Worm (Caenorhabditis elegans) whole organism, mixed stage, embryonic: ENCODE results near the gene mec-12.

Experiments used
- blmp-1 ChIP-seq: fragments of 150-350 bp; optimal IDR thresholded peaks from 2 replicates; lab custom pipeline; 2014; ENCODE audit warnings: missing biosample characterization, missing genetic modification characterization
- cnd-1 ChIP-seq: fragments of 200-800 bp; sonication (Bioruptor generic); optimal IDR thresholded peaks from 2 replicates; lab custom pipeline; 2018; ENCODE audit warnings: mild to moderate bottlenecking, missing genetic modification characterization, missing compliant biosample characterization
- flh-1 ChIP-seq: fragments of 200-800 bp; sonication (Bioruptor generic); optimal IDR thresholded peaks from 2 replicates; lab custom pipeline; 2018; ENCODE audit warnings: mild to moderate bottlenecking, missing genetic modification characterization, moderate library complexity, missing compliant biosample characterization
- ham-2 ChIP-seq: fragments of 200-800 bp; sonication (Bioruptor generic); optimal IDR thresholded peaks from 2 replicates; lab custom pipeline; 2018; ENCODE audit warnings: mild to moderate bottlenecking, missing genetic modification characterization, missing compliant biosample characterization
- mab-5 ChIP-seq: fragments of 150-350 bp; optimal IDR thresholded peaks from 2 replicates; lab custom pipeline; 2014; ENCODE audit warnings: missing biosample characterization, missing genetic modification characterization
- nhr-28 ChIP-seq: fragments of 150-350 bp; optimal IDR thresholded peaks from 2 replicates; lab custom pipeline; 2014; ENCODE audit warnings: missing biosample characterization, missing genetic modification characterization
- nhr-76 ChIP-seq: sonication (generic microtip); optimal IDR thresholded peaks from 2 replicates; lab custom pipeline; 2017; ENCODE audit warnings: missing biosample characterization, missing genetic modification characterization
- pha-4 ChIP-seq: fragments of 150-350 bp; optimal IDR thresholded peaks from 2 replicates; lab custom pipeline; 2018; ENCODE audit warnings: missing biosample characterization, missing genetic modification reagents, missing genetic modification characterization
- unc-39 ChIP-seq: fragments of 150-350 bp; optimal IDR thresholded peaks from 2 replicates; lab custom pipeline; 2014; ENCODE audit warnings: missing biosample characterization, missing genetic modification characterization
- unc-62 ChIP-seq: fragments of 150-350 bp; optimal IDR thresholded peaks from 2 replicates; lab custom pipeline; 2014; ENCODE audit warnings: missing biosample characterization, missing genetic modification reagents, missing genetic modification characterization

DNA sequence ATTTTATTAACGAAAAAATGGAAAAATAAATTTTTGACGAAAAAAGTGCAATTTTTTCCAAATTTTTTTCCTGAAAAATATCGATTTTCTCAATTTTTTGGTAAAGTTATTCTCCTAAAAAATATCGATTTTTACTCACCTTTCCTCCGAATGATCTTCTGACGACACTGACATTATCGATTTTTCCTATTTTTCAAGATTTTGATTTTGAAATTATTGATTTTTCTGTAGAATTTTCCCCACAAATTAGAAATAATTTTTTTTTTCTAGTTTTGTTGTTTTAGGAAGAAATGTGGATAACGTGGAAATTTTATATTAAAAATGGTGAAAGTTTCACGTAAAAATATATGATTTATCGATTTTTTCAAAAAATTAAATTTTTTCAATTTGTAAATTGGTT is 27.5 kb downstream of the mec-12 start:
- TF ChIP-seq flh-1 (GFP tag; lab: Kevin White, UChicago) = no peak
- no peak for TF ChIP-seq ham-2 (GFP tag; lab: Kevin White, UChicago)
- no peak for TF ChIP-seq nhr-28 (tag; lab: Kevin White, UChicago)
- no peak for TF ChIP-seq unc-62 (GFP tag; lab: Kevin White, UChicago)
- no peak for TF ChIP-seq nhr-76 (tag; lab: Kevin White, UChicago)
- TF ChIP-seq blmp-1 (tag; lab: Kevin White, UChicago) = no peak
- TF ChIP-seq pha-4 (tag; lab: Kevin White, UChicago) = no peak
- no peak for TF ChIP-seq mab-5 (tag; lab: Kevin White, UChicago)
- no peak for TF ChIP-seq unc-39 (tag; lab: Kevin White, UChicago)
- TF ChIP-seq cnd-1 (tag; lab: Kevin White, UChicago) = no peak
